Worm (Caenorhabditis elegans) whole organism, L3 larva: ENCODE results near the gene srz-100.

ENCODE experiments used
- R02D3.7 ChIP-seq: fragments of 150-350 bp; optimal IDR thresholded peaks from 2 replicates; lab custom pipeline; 2014; ENCODE audit warnings: missing biosample characterization, missing genetic modification characterization
- ZK546.5 ChIP-seq: sonication (generic microtip); optimal IDR thresholded peaks from 2 replicates; lab custom pipeline; 2017; ENCODE audit warnings: missing biosample characterization, missing genetic modification characterization
- aly-2 ChIP-seq: fragments of 150-350 bp; optimal IDR thresholded peaks from 2 replicates; lab custom pipeline; 2014; ENCODE audit warnings: missing biosample characterization, missing genetic modification characterization
- ama-1 ChIP-seq: fragments of 150-350 bp; optimal IDR thresholded peaks from 2 replicates; lab custom pipeline; 2018
- ceh-16 ChIP-seq: sonication (generic microtip); optimal IDR thresholded peaks from 2 replicates; lab custom pipeline; 2017; ENCODE audit warnings: missing biosample characterization, missing genetic modification characterization
- ceh-28 ChIP-seq: fragments of 150-350 bp; optimal IDR thresholded peaks from 2 replicates; lab custom pipeline; 2014; ENCODE audit warnings: missing biosample characterization, missing genetic modification reagents, missing genetic modification characterization
- daf-12 ChIP-seq: fragments of 150-350 bp; optimal IDR thresholded peaks from 2 replicates; lab custom pipeline; 2014; ENCODE audit warnings: missing biosample characterization, missing genetic modification reagents, missing genetic modification characterization
- egl-5 ChIP-seq: fragments of 150-350 bp; optimal IDR thresholded peaks from 2 replicates; lab custom pipeline; 2017; ENCODE audit warnings: missing biosample characterization, missing genetic modification reagents, missing genetic modification characterization, inconsistent platforms
- elt-1 ChIP-seq: fragments of 150-350 bp; optimal IDR thresholded peaks from 2 replicates; lab custom pipeline; 2014; ENCODE audit warnings: missing biosample characterization, missing genetic modification characterization
- elt-2 ChIP-seq: sonication (generic microtip); optimal IDR thresholded peaks from 2 replicates; lab custom pipeline; 2016; ENCODE audit warnings: missing genetic modification reagents, mild to moderate bottlenecking, missing genetic modification characterization, missing compliant biosample characterization
- eor-1 ChIP-seq, 2 experiments: fragments of 150-350 bp; optimal IDR thresholded peaks; 2 replicates each; lab custom pipeline; 2014 to 2018; ENCODE audit warnings: missing biosample characterization in 2 of 2, missing genetic modification characterization in 2 of 2
- fkh-10 ChIP-seq: sonication (generic microtip); optimal IDR thresholded peaks from 2 replicates; lab custom pipeline; 2017; ENCODE audit warnings: missing biosample characterization, missing genetic modification reagents, missing genetic modification characterization
- fkh-2 ChIP-seq: fragments of 150-350 bp; optimal IDR thresholded peaks from 2 replicates; lab custom pipeline; 2014; ENCODE audit warnings: missing biosample characterization, missing genetic modification reagents, missing genetic modification characterization
- fos-1 ChIP-seq: fragments of 150-350 bp; optimal IDR thresholded peaks from 2 replicates; lab custom pipeline; 2014; ENCODE audit warnings: missing biosample characterization, missing genetic modification characterization
- hmg-11 ChIP-seq: sonication (generic microtip); optimal IDR thresholded peaks from 2 replicates; lab custom pipeline; 2016; ENCODE audit warnings: missing genetic modification characterization, missing compliant biosample characterization
- jun-1 ChIP-seq: fragments of 150-350 bp; optimal IDR thresholded peaks from 2 replicates; lab custom pipeline; 2014; ENCODE audit warnings: missing biosample characterization, missing genetic modification reagents, missing genetic modification characterization
- lin-39 ChIP-seq: fragments of 150-350 bp; optimal IDR thresholded peaks from 2 replicates; lab custom pipeline; 2018; ENCODE audit warnings: missing biosample characterization, missing genetic modification reagents, missing genetic modification characterization
- mdl-1 ChIP-seq: fragments of 150-350 bp; optimal IDR thresholded peaks from 2 replicates; lab custom pipeline; 2014; ENCODE audit warnings: missing biosample characterization, missing genetic modification characterization
- mml-1 ChIP-seq: fragments of 150-350 bp; sonication (generic microtip); optimal IDR thresholded peaks from 3 replicates; lab custom pipeline; 2014; ENCODE audit warnings: missing biosample characterization, missing genetic modification characterization
- nfya-1 ChIP-seq: sonication (generic microtip); optimal IDR thresholded peaks from 2 replicates; lab custom pipeline; 2017; ENCODE audit warnings: missing genetic modification characterization, mild to moderate bottlenecking, missing compliant biosample characterization, antibody characterized with exemption, moderate library complexity; ENCODE audit not compliant: insufficient read depth
- nhr-12 ChIP-seq: fragments of 150-350 bp; optimal IDR thresholded peaks from 2 replicates; lab custom pipeline; 2014; ENCODE audit warnings: missing biosample characterization, missing genetic modification characterization
- nhr-23 ChIP-seq: fragments of 150-350 bp; optimal IDR thresholded peaks from 2 replicates; lab custom pipeline; 2014; ENCODE audit warnings: missing biosample characterization, missing genetic modification reagents, missing genetic modification characterization
- nhr-25 ChIP-seq: sonication (generic microtip); optimal IDR thresholded peaks from 2 replicates; lab custom pipeline; 2017; ENCODE audit warnings: missing biosample characterization, missing genetic modification characterization
- nhr-28 ChIP-seq: fragments of 150-350 bp; optimal IDR thresholded peaks from 2 replicates; lab custom pipeline; 2014; ENCODE audit warnings: missing biosample characterization, missing genetic modification characterization
- nhr-43 ChIP-seq: sonication (generic microtip); optimal IDR thresholded peaks from 2 replicates; lab custom pipeline; 2016; ENCODE audit warnings: mild to moderate bottlenecking, missing genetic modification characterization, missing compliant biosample characterization; ENCODE audit not compliant: poor library complexity, severe bottlenecking
- nhr-67 ChIP-seq: fragments of 150-350 bp; optimal IDR thresholded peaks from 2 replicates; lab custom pipeline; 2014; ENCODE audit warnings: missing biosample characterization, missing genetic modification characterization
- nhr-76 ChIP-seq: fragments of 150-350 bp; sonication (generic microtip); optimal IDR thresholded peaks from 5 replicates; lab custom pipeline; 2014; ENCODE audit warnings: missing biosample characterization, missing genetic modification characterization
- nhr-77 ChIP-seq: fragments of 150-350 bp; optimal IDR thresholded peaks from 2 replicates; lab custom pipeline; 2014; ENCODE audit warnings: missing biosample characterization, missing genetic modification characterization
- pha-4 ChIP-seq: fragments of 150-350 bp; optimal IDR thresholded peaks from 2 replicates; lab custom pipeline; 2014; ENCODE audit warnings: missing biosample characterization, missing genetic modification reagents, missing genetic modification characterization
- pqm-1 ChIP-seq: fragments of 150-350 bp; optimal IDR thresholded peaks from 2 replicates; lab custom pipeline; 2017; ENCODE audit warnings: missing biosample characterization, missing genetic modification characterization, inconsistent platforms
- sea-2 ChIP-seq: fragments of 150-350 bp; sonication (generic microtip); optimal IDR thresholded peaks from 4 replicates; lab custom pipeline; 2014; ENCODE audit warnings: missing biosample characterization, missing genetic modification reagents, missing genetic modification characterization
- skn-1 ChIP-seq: fragments of 150-350 bp; optimal IDR thresholded peaks from 2 replicates; lab custom pipeline; 2014; ENCODE audit warnings: missing biosample characterization, missing genetic modification characterization
- snpc-4 ChIP-seq: fragments of 150-350 bp; optimal IDR thresholded peaks from 2 replicates; lab custom pipeline; 2014; ENCODE audit warnings: missing biosample characterization, missing genetic modification characterization
- tbx-2 ChIP-seq: sonication (generic microtip); optimal IDR thresholded peaks from 2 replicates; lab custom pipeline; 2016; ENCODE audit warnings: mild to moderate bottlenecking, missing genetic modification characterization, missing compliant biosample characterization
- unc-39 ChIP-seq: sonication (generic microtip); optimal IDR thresholded peaks from 4 replicates; lab custom pipeline; 2017; ENCODE audit warnings: missing biosample characterization, missing genetic modification characterization
- unc-62 ChIP-seq: fragments of 150-350 bp; sonication (generic microtip); optimal IDR thresholded peaks from 4 replicates; lab custom pipeline; 2014; ENCODE audit warnings: missing biosample characterization, missing genetic modification reagents, missing genetic modification characterization
- zag-1 ChIP-seq: fragments of 150-350 bp; optimal IDR thresholded peaks from 2 replicates; lab custom pipeline; 2014; ENCODE audit warnings: missing biosample characterization, missing genetic modification characterization

Gene srz-100

DNA sequence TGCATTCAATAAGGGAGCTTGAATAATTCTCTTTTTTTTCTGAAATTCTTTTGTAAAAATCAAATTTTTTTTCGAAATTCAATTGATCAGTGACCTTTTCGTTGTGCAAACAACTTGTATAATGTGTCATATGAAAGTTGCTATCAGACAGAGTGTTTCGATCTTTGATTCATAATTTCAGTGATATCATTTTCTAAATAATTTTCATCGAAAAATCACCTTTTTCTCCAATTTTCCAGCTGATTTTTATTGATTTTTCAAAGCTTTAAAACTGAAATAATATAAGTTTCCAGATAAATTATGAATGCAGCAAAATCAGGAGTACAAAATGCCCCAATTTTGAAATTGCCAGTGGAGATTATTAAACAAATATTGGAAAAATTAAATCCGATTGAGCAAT is 3.3 kb upstream of the srz-100 start, which contains the start of gene fbxa-127:
Gene fbxa-127 (plus strand): TSS at position 301 of the 400 bp plus-strand sequence.
- TF ChIP-seq fkh-2 (tag; lab: Kevin White, UChicago) (no peak), pqm-1 (tag; lab: Kevin White, UChicago) (peak; percentile 26), elt-2 (tag; lab: Kevin White, UChicago) (peak; percentile 25)

DNA sequence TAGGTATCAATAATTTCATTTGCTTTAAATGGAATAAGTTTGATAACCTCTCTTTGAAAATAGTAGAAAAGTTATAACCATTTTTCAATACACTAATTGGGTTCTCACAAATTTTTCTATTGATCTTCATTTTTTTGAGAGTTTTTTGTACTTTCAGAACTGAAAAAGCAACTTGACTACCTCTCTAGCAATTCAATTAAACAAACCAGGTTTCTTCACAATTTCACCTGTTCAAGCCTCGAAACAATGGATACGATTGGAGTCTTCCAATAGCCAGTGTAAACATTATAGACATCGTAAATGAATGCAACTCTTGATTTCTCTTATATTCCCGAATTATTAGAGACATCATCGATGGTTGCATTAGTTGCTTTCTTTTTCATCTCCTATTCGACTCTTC is 1.7 kb upstream of the srz-100 start, which contains the start of gene srz-99:
Gene srz-99 (plus strand): TSS at position 301 of the 400 bp plus-strand sequence.
- TF ChIP-seq skn-1 (tag; lab: Kevin White, UChicago) (no peak), ama-1 (lab: Kevin White, UChicago) (no peak), nhr-12 (tag; lab: Kevin White, UChicago) (no peak), nhr-77 (tag; lab: Kevin White, UChicago) (no peak), fkh-10 (GFP tag; lab: Kevin White, UChicago) (no peak), sea-2 (no peak), nhr-76 (tag; lab: Kevin White, UChicago) (no peak), ZK546.5 (tag; lab: Kevin White, UChicago) (no peak), daf-12 (tag; lab: Kevin White, UChicago) (no peak)
- TF ChIP-seq, all 47 proteins: peak for 0

DNA sequence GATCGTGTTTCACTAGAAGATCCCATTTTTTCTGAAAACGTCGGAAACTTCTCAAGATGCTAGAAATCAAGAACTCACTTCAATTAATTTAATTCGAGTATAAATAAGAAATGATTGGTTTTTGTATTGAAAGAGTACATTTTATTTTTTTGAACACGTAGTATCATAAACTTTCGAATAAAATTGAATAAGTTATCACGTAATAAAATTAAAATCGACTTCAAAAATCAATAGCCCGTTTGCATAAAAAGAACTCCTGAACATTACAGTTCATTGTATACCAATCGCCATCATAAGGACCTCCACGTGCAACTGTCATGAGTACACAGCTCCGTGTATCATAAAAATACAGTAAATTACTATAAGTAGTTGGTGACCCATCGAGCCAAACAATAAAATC is 2.0 kb downstream of the srz-100 start, which contains the start of gene T25E12.16:
Gene T25E12.16 (minus strand): TSS at position 101 of the 400 bp plus-strand sequence.
- TF ChIP-seq nhr-25 (tag; lab: Kevin White, UChicago) (no peak), aly-2 (tag; lab: Kevin White, UChicago) (no peak), ceh-16 (tag; lab: Kevin White, UChicago) (no peak), unc-39 (tag; lab: Kevin White, UChicago) (no peak), elt-1 (tag; lab: Kevin White, UChicago) (no peak), ceh-28 (tag; lab: Kevin White, UChicago) (no peak)
- TF ChIP-seq, all 47 proteins: peak for 0

DNA sequence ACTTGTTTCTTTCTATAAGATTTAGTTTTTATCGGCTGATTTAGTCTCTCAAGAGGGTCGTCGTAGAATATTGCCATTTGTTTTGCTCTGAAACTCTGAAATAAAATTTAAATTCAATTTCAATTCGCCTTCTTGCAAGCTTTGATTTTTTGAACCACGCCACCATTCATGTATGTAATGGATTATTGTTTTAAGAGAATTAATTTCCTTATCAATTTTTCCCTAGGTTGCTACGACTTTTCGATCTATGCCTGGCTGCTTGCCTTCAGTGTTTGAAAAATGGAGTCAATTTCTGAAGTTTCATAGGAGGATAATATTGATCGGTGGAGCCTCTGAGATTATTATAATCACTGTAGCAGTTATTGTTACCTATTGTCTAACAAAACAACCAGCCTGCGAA is 3.8 kb downstream of the srz-100 start, which contains the start of the genes clec-38 and clec-34:
Gene clec-38 (minus strand): TSS at position 101 of the 400 bp plus-strand sequence.
Gene clec-34 (plus strand): TSS at position 248 of the 400 bp plus-strand sequence.
- TF ChIP-seq mdl-1 (no peak), tbx-2 (no peak), pqm-1 (tag; lab: Kevin White, UChicago) (no peak)

DNA sequence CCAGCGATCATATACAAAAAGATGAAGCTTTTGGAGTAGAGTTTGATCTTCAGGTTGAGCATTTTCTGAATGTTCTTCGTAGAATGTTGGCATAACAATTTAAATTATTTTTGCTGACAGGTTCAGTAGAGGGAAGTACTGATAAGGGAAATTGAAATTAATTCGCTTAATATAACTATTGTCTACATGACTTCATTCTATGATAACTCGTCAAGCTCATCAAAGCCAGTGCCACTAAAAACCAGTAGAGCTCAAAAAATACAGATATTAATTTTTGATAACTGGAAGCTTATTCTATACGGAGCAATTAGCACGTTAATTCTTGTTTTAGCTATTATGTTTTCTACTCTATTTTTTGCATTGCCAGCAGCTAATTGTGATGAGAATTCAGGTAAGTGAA is 7.4 kb downstream of the srz-100 start, which contains the start of the genes clec-29 and clec-39:
Gene clec-29 (minus strand): TSS at position 101 of the 400 bp plus-strand sequence.
Gene clec-39 (plus strand): TSS at position 169 of the 400 bp plus-strand sequence.
- TF ChIP-seq zag-1 (tag; lab: Kevin White, UChicago) (no peak), pha-4 (no peak), sea-2 (no peak), eor-1 (tag; optimal IDR thresholded peaks at IDR 0.05; lab: Kevin White, UChicago) (no peak), elt-2 (tag; lab: Kevin White, UChicago) (no peak), fos-1 (tag; lab: Kevin White, UChicago) (no peak), lin-39 (tag; lab: Kevin White, UChicago) (no peak), jun-1 (tag; lab: Kevin White, UChicago) (no peak), nhr-28 (tag; lab: Kevin White, UChicago) (no peak), unc-39 (tag; lab: Kevin White, UChicago) (no peak), nhr-23 (tag; lab: Kevin White, UChicago) (no peak), ama-1 (lab: Kevin White, UChicago) (no peak), snpc-4 (tag; lab: Kevin White, UChicago) (no peak), nfya-1 (tag; lab: Kevin White, UChicago) (no peak)

DNA sequence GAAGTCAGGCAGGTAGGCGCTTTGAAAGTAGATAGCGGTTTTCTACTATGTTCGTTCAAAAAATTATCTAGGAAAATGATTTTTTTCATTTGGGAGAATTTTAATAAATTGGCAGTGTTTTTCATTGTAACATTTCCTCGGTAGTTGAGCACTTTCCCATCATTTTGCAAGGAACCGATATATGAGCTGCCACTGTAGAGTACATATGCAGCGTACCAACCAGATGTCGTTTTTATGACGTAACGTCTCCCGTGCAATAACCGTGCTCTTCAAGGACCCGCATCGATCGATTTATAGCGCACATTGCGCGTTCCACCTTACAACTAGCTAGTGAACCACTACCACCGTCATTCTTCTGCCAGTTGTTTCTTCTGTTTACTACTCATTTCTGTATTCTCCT is 10.4 kb downstream of the srz-100 start, which contains the start of gene T25E12.6:
Gene T25E12.6 (plus strand): TSS at position 301 of the 400 bp plus-strand sequence.
- no peak for TF ChIP-seq nhr-43 (tag; lab: Kevin White, UChicago)
- no peak for TF ChIP-seq aly-2 (tag; lab: Kevin White, UChicago)
- TF ChIP-seq ceh-16 (tag; lab: Kevin White, UChicago) = no peak
- no peak for TF ChIP-seq unc-62 (GFP tag; lab: Kevin White, UChicago)
- TF ChIP-seq nhr-25 (tag; lab: Kevin White, UChicago) = no peak
- no peak for TF ChIP-seq eor-1 (tag; optimal IDR thresholded peaks at IDR 0.05; lab: Kevin White, UChicago)
- TF ChIP-seq nhr-67 (tag; lab: Kevin White, UChicago) = no peak
- no peak for TF ChIP-seq hmg-11 (tag; lab: Kevin White, UChicago)
- no peak for TF ChIP-seq jun-1 (tag; lab: Kevin White, UChicago)
- TF ChIP-seq egl-5 (tag; lab: Kevin White, UChicago) = no peak
- TF ChIP-seq R02D3.7 (tag; lab: Kevin White, UChicago) = no peak
- TF ChIP-seq mml-1 (tag; lab: Kevin White, UChicago) = no peak
- TF ChIP-seq fos-1 (tag; lab: Kevin White, UChicago) = no peak
- no peak for TF ChIP-seq unc-39 (tag; lab: Kevin White, UChicago)
- TF ChIP-seq ama-1 (lab: Kevin White, UChicago) = no peak
- TF ChIP-seq, all 47 proteins: peak for 0
